Fruit fly (Drosophila melanogaster) whole organism, embryonic: ENCODE results near the gene CG46318.

Experiments used
- Adf1 ChIP-seq: fragments of 200-800 bp; sonication (Bioruptor generic); IDR thresholded peaks from 2 replicates; pipeline ENCODE4 v1.3.6; 2022; ENCODE audit warnings: missing biosample characterization, missing genetic modification characterization
- Atf3 ChIP-seq: fragments of 200-800 bp; sonication (Bioruptor generic); optimal IDR thresholded peaks from 3 replicates; lab custom pipeline; 2016; ENCODE audit warnings: missing biosample characterization, missing genetic modification characterization
- Bdp1 ChIP-seq: fragments of 200-800 bp; sonication (Bioruptor generic); optimal IDR thresholded peaks from 3 replicates; lab custom pipeline; 2016; ENCODE audit warnings: missing biosample characterization, missing genetic modification characterization
- CG10462 ChIP-seq: fragments of 200-800 bp; sonication (Bioruptor generic); optimal IDR thresholded peaks from 2 replicates; lab custom pipeline; 2016; ENCODE audit warnings: missing biosample characterization, missing genetic modification characterization
- CG11504 ChIP-seq: fragments of 200-800 bp; sonication (Bioruptor generic); optimal IDR thresholded peaks from 3 replicates; lab custom pipeline; 2019; ENCODE audit warnings: missing biosample characterization, mild to moderate bottlenecking, missing genetic modification characterization, moderate library complexity
- CG11560 ChIP-seq: fragments of 200-800 bp; sonication (Bioruptor generic); IDR thresholded peaks from 3 replicates; pipeline ENCODE4 v1.3.6; 2022; ENCODE audit warnings: missing biosample characterization, missing genetic modification characterization
- CG11696 ChIP-seq: fragments of 200-800 bp; sonication (Bioruptor generic); IDR thresholded peaks from 2 replicates; pipeline ENCODE4 v1.3.6; 2022; ENCODE audit warnings: missing biosample characterization, missing genetic modification characterization
- CG12219 ChIP-seq: fragments of 200-800 bp; sonication (Bioruptor generic); optimal IDR thresholded peaks from 3 replicates; lab custom pipeline; 2018; ENCODE audit warnings: missing biosample characterization, mild to moderate bottlenecking, missing genetic modification characterization
- CG14667 ChIP-seq: fragments of 200-800 bp; sonication (Bioruptor generic); IDR thresholded peaks from 2 replicates; pipeline ENCODE4 v1.3.6; 2022; ENCODE audit warnings: missing biosample characterization, missing genetic modification characterization
- CG15073 ChIP-seq: fragments of 200-800 bp; sonication (Bioruptor generic); optimal IDR thresholded peaks from 2 replicates; lab custom pipeline; 2016; ENCODE audit warnings: missing biosample characterization, missing genetic modification characterization
- CG1529 ChIP-seq: fragments of 200-800 bp; sonication (Bioruptor generic); optimal IDR thresholded peaks from 3 replicates; lab custom pipeline; 2018; ENCODE audit warnings: missing biosample characterization, missing genetic modification characterization
- CG15514 ChIP-seq: fragments of 200-800 bp; sonication (Bioruptor generic); optimal IDR thresholded peaks from 3 replicates; lab custom pipeline; 2017; ENCODE audit warnings: missing biosample characterization, missing genetic modification characterization, mild to moderate bottlenecking, moderate library complexity, missing genetic modification reagents
- CG17361 ChIP-seq: fragments of 200-800 bp; sonication (Bioruptor generic); IDR thresholded peaks from 3 replicates; pipeline ENCODE4 v1.3.6; 2022; ENCODE audit warnings: missing biosample characterization, missing genetic modification characterization
- CG18262 ChIP-seq: fragments of 200-800 bp; optimal IDR thresholded peaks from 3 replicates; lab custom pipeline; 2019; ENCODE audit warnings: missing biosample characterization, mild to moderate bottlenecking, missing genetic modification characterization, moderate library complexity
- CG18764 ChIP-seq: fragments of 200-800 bp; sonication (Bioruptor generic); optimal IDR thresholded peaks from 3 replicates; lab custom pipeline; 2016; ENCODE audit warnings: missing biosample characterization, missing genetic modification characterization
- CG30431 ChIP-seq: fragments of 200-800 bp; sonication (Bioruptor generic); optimal IDR thresholded peaks from 2 replicates; lab custom pipeline; 2017; ENCODE audit warnings: missing biosample characterization, missing genetic modification characterization
- CG31441 ChIP-seq: fragments of 200-800 bp; sonication (Bioruptor generic); IDR thresholded peaks from 2 replicates; pipeline ENCODE4 v1.3.6; 2022; ENCODE audit warnings: missing biosample characterization, missing genetic modification characterization
- CG32767 ChIP-seq: fragments of 200-800 bp; sonication (Bioruptor generic); IDR thresholded peaks from 2 replicates; pipeline ENCODE4 v1.3.6; 2022; ENCODE audit warnings: missing biosample characterization, missing genetic modification characterization
- CG3281 ChIP-seq: fragments of 200-800 bp; sonication (Bioruptor generic); optimal IDR thresholded peaks from 3 replicates; lab custom pipeline; 2017; ENCODE audit warnings: missing biosample characterization, mild to moderate bottlenecking, missing genetic modification characterization
- CG42726 ChIP-seq: fragments of 200-800 bp; sonication (Bioruptor generic); IDR thresholded peaks from 2 replicates; pipeline ENCODE4 v1.3.6; 2022; ENCODE audit warnings: missing biosample characterization, missing genetic modification characterization; ENCODE audit not compliant: partially characterized antibody
- CG4360 ChIP-seq: fragments of 200-800 bp; sonication (Bioruptor generic); IDR thresholded peaks from 2 replicates; pipeline ENCODE4 v1.3.6; 2022; ENCODE audit warnings: missing biosample characterization, missing genetic modification characterization
- CG4404 ChIP-seq: fragments of 200-800 bp; sonication (Bioruptor generic); IDR thresholded peaks from 2 replicates; pipeline ENCODE4 v1.3.6; 2022; ENCODE audit warnings: missing biosample characterization, missing genetic modification characterization
- CG8944 ChIP-seq: fragments of 200-800 bp; sonication (Bioruptor generic); optimal IDR thresholded peaks from 3 replicates; lab custom pipeline; 2016; ENCODE audit warnings: missing biosample characterization, missing genetic modification characterization
- CG9437 ChIP-seq: fragments of 200-800 bp; sonication (Bioruptor generic); optimal IDR thresholded peaks from 2 replicates; lab custom pipeline; 2018; ENCODE audit warnings: missing biosample characterization, mild to moderate bottlenecking, missing genetic modification characterization
- Dip2 ChIP-seq: fragments of 200-800 bp; sonication (Bioruptor generic); IDR thresholded peaks from 2 replicates; pipeline ENCODE4 v1.3.6; 2022; ENCODE audit warnings: missing biosample characterization, missing genetic modification characterization
- Drgx ChIP-seq: fragments of 200-800 bp; sonication (Bioruptor generic); IDR thresholded peaks from 2 replicates; pipeline ENCODE4 v1.3.6; 2022; ENCODE audit warnings: missing biosample characterization, missing genetic modification characterization
- E2f1 ChIP-seq: fragments of 200-800 bp; sonication (Bioruptor generic); IDR thresholded peaks from 2 replicates; pipeline ENCODE4 v1.3.6; 2022; ENCODE audit warnings: missing biosample characterization, missing genetic modification characterization
- Fer1 ChIP-seq: fragments of 200-800 bp; sonication (Bioruptor generic); optimal IDR thresholded peaks from 2 replicates; lab custom pipeline; 2017; ENCODE audit warnings: missing biosample characterization, mild to moderate bottlenecking, missing genetic modification characterization
- GATAe ChIP-seq: fragments of 200-800 bp; sonication (Bioruptor generic); conservative IDR thresholded peaks from 2 replicates; pipeline ENCODE4 v1.3.6; 2022; ENCODE audit warnings: missing biosample characterization, missing genetic modification characterization
- HLHmδ ChIP-seq: fragments of 200-800 bp; sonication (Bioruptor generic); optimal IDR thresholded peaks from 2 replicates; lab custom pipeline; 2018; ENCODE audit warnings: missing biosample characterization, mild to moderate bottlenecking, missing genetic modification characterization, moderate library complexity
- Hey ChIP-seq: fragments of 200-800 bp; sonication (Bioruptor generic); optimal IDR thresholded peaks from 3 replicates; lab custom pipeline; 2018; ENCODE audit warnings: missing biosample characterization, mild to moderate bottlenecking, missing genetic modification characterization
- Hmr ChIP-seq: fragments of 200-800 bp; sonication (Bioruptor generic); optimal IDR thresholded peaks from 3 replicates; lab custom pipeline; 2017; ENCODE audit warnings: mild to moderate bottlenecking, missing biosample characterization, missing genetic modification reagents, missing genetic modification characterization
- Hr39 ChIP-seq: fragments of >200 bp; optimal IDR thresholded peaks from 2 replicates; lab custom pipeline; 2017
- Lim3 ChIP-seq: fragments of 200-800 bp; sonication (Bioruptor generic); IDR thresholded peaks from 2 replicates; pipeline ENCODE4 v1.3.6; 2022; ENCODE audit warnings: missing biosample characterization, missing genetic modification characterization
- MBD-R2 ChIP-seq: fragments of 200-800 bp; sonication (Bioruptor generic); IDR thresholded peaks from 2 replicates; pipeline ENCODE4 v1.3.6; 2022; ENCODE audit warnings: missing biosample characterization, missing genetic modification characterization
- TFAM ChIP-seq: fragments of 200-800 bp; sonication (Bioruptor generic); optimal IDR thresholded peaks from 2 replicates; lab custom pipeline; 2017; ENCODE audit warnings: missing biosample characterization, missing genetic modification characterization, inconsistent platforms
- Xbp1 ChIP-seq: fragments of 200-800 bp; sonication (Bioruptor generic); optimal IDR thresholded peaks from 3 replicates; lab custom pipeline; 2016; ENCODE audit warnings: missing biosample characterization, mild to moderate bottlenecking, missing genetic modification characterization
- cg ChIP-seq: fragments of 200-800 bp; sonication (Bioruptor generic); optimal IDR thresholded peaks from 3 replicates; lab custom pipeline; 2019; ENCODE audit warnings: missing biosample characterization, mild to moderate bottlenecking, missing genetic modification characterization, moderate library complexity
- chm ChIP-seq: fragments of 200-800 bp; sonication (Bioruptor generic); IDR thresholded peaks from 2 replicates; pipeline ENCODE4 v1.3.6; 2022; ENCODE audit warnings: missing biosample characterization, missing genetic modification characterization
- exex ChIP-seq: fragments of 200-800 bp; sonication (Bioruptor generic); optimal IDR thresholded peaks from 4 replicates; lab custom pipeline; 2018; ENCODE audit warnings: missing biosample characterization, mild to moderate bottlenecking, missing genetic modification characterization, moderate library complexity
- fd96Cb ChIP-seq: fragments of 200-800 bp; sonication (Bioruptor generic); optimal IDR thresholded peaks from 2 replicates; lab custom pipeline; 2018; ENCODE audit warnings: missing biosample characterization, mild to moderate bottlenecking, missing genetic modification characterization, moderate library complexity
- gce ChIP-seq: fragments of 200-800 bp; sonication (Bioruptor generic); IDR thresholded peaks from 3 replicates; pipeline ENCODE4 v1.3.6; 2022; ENCODE audit warnings: missing biosample characterization, missing genetic modification characterization
- kah ChIP-seq: fragments of 200-800 bp; sonication (Bioruptor generic); optimal IDR thresholded peaks from 2 replicates; lab custom pipeline; 2018; ENCODE audit warnings: missing biosample characterization, mild to moderate bottlenecking, missing genetic modification characterization
- kay ChIP-seq: fragments of 200-800 bp; sonication (Bioruptor generic); optimal IDR thresholded peaks from 2 replicates; lab custom pipeline; 2016; ENCODE audit warnings: missing biosample characterization, missing genetic modification characterization
- otp ChIP-seq: fragments of 200-800 bp; sonication (Bioruptor generic); IDR thresholded peaks from 3 replicates; pipeline ENCODE4, ENCODE4 v1.3.6; 2022; ENCODE audit warnings: missing biosample characterization, missing genetic modification characterization
- run ChIP-seq: fragments of 200-800 bp; sonication (Bioruptor generic); optimal IDR thresholded peaks from 3 replicates; lab custom pipeline; 2018; ENCODE audit warnings: missing biosample characterization, mild to moderate bottlenecking, missing genetic modification characterization
- sc ChIP-seq, 3 experiments: fragments of >200 bp in 2 of 3; fragments of 200-800 bp in 1 of 3; sonication (Bioruptor generic) in 1 of 3; optimal IDR thresholded peaks; 2 replicates in 2 of 3; 3 replicates in 1 of 3; lab custom pipeline; 2017; ENCODE audit warnings: mild to moderate bottlenecking in 1 of 3, missing biosample characterization in 1 of 3, missing genetic modification characterization in 1 of 3, missing genetic modification reagents in 1 of 3
- slp2 ChIP-seq: fragments of 200-800 bp; sonication (Bioruptor generic); optimal IDR thresholded peaks from 2 replicates; lab custom pipeline; 2016; ENCODE audit warnings: missing biosample characterization, missing genetic modification characterization
- stc ChIP-seq: fragments of 200-800 bp; sonication (Bioruptor generic); IDR thresholded peaks from 2 replicates; pipeline ENCODE4 v1.3.6; 2022; ENCODE audit warnings: missing biosample characterization, missing genetic modification characterization
- sug ChIP-seq: fragments of 200-800 bp; optimal IDR thresholded peaks from 2 replicates; lab custom pipeline; 2019; ENCODE audit warnings: missing biosample characterization, mild to moderate bottlenecking, missing genetic modification characterization, moderate library complexity
- tup ChIP-seq: fragments of 200-800 bp; sonication (Bioruptor generic); optimal IDR thresholded peaks from 2 replicates; lab custom pipeline; 2016; ENCODE audit warnings: missing biosample characterization, mild to moderate bottlenecking, missing genetic modification characterization, moderate library complexity
- tx ChIP-seq: fragments of 200-800 bp; sonication (Bioruptor generic); optimal IDR thresholded peaks from 2 replicates; lab custom pipeline; 2016; ENCODE audit warnings: missing biosample characterization, missing genetic modification characterization
- zen ChIP-seq: fragments of 200-800 bp; sonication (Bioruptor generic); optimal IDR thresholded peaks from 3 replicates; lab custom pipeline; 2018; ENCODE audit warnings: missing biosample characterization, mild to moderate bottlenecking, missing genetic modification characterization, moderate library complexity

Gene CG46318

dm6 chr3R:18663525-18663924 lies 16.9 kb upstream of the CG46318 start, which contains the start of the genes Cpsf73 and Gos28 (continued):
- TF ChIP-seq CG18764 (no peak), CG15073 (no peak), CG32767 (GFP tag; lab: Robert Waterston, UW) (no peak), fd96Cb (no peak), Bdp1 (GFP tag; lab: Kevin White, UChicago) (no peak), CG11504 (peak; percentile 67), Hey (tag; lab: Kevin White, UChicago) (no peak), kah (GFP tag; lab: Kevin White, UChicago) (peak; percentile 21), tup (no peak), GATAe (GFP tag; lab: Robert Waterston, UW) (no peak), CG1529 (GFP tag; lab: Kevin White, UChicago) (no peak), Dip2 (no peak), MBD-R2 (GFP tag; lab: Robert Waterston, UW) (peak; percentile 97), CG11696 (GFP tag; lab: Robert Waterston, UW) (no peak), TFAM (GFP tag; lab: Kevin White, UChicago) (no peak), CG12219 (GFP tag; lab: Kevin White, UChicago) (no peak), CG18262 (tag; lab: Kevin White, UChicago) (no peak), cg (GFP tag; lab: Kevin White, UChicago) (no peak), Fer1 (GFP tag; lab: Kevin White, UChicago) (peak; percentile 16), CG14667 (GFP tag; lab: Robert Waterston, UW) (no peak), CG4404 (GFP tag; lab: Robert Waterston, UW) (no peak), Lim3 (no peak), CG8944 (GFP tag; lab: Kevin White, UChicago) (peak; percentile 18), tx (GFP tag; lab: Kevin White, UChicago) (no peak), CG9437 (GFP tag; lab: Kevin White, UChicago) (no peak), otp (GFP tag; lab: Robert Waterston, UW) (no peak), CG11560 (tag; lab: Robert Waterston, UW) (no peak), CG10462 (GFP tag; lab: Kevin White, UChicago) (no peak), CG17361 (GFP tag; lab: Robert Waterston, UW) (peak; percentile 42; the same call in 1 of the 3 replicates), HLHmδ (GFP tag; lab: Kevin White, UChicago) (no peak), E2f1 (GFP tag; lab: Robert Waterston, UW) (no peak), Hr39 (no peak), gce (no peak), kay (GFP tag; lab: Kevin White, UChicago) (peak; percentile 19), Xbp1 (GFP tag; lab: Kevin White, UChicago) (peak; percentile 6), run (tag; lab: Kevin White, UChicago) (no peak), CG30431 (no peak), sug (no peak), Hmr (GFP tag; lab: Kevin White, UChicago) (no peak), CG4360 (GFP tag; lab: Robert Waterston, UW) (no peak), Drgx (no peak), chm (GFP tag; lab: Robert Waterston, UW) (no peak), CG3281 (no peak), CG42726 (GFP tag; lab: Robert Waterston, UW) (no peak), CG15514 (GFP tag; lab: Kevin White, UChicago) (peak; percentile 85), exex (tag; lab: Kevin White, UChicago) (no peak), CG31441 (no peak), sc (optimal IDR thresholded peaks at IDR 0.05; lab: Kevin White, UChicago) (no peak), sc (GFP tag; optimal IDR thresholded peaks at IDR 0.05; lab: Kevin White, UChicago) (no peak), zen (tag; lab: Kevin White, UChicago) (peak; percentile 1), Atf3 (GFP tag; lab: Kevin White, UChicago) (no peak), stc (GFP tag; lab: Robert Waterston, UW) (no peak), slp2 (peak; percentile 13), Adf1 (GFP tag; lab: Robert Waterston, UW) (no peak)
